Fruit fly (Drosophila melanogaster): ENCODE results near the gene Pdxk.

dm6 chr3L:9360217-9360692, at the start of gene Pdxk:
- no peak for TF ChIP-seq CrebA (GFP tag; optimal IDR thresholded peaks at IDR 0.05; ENCODE audit: borderline replicate concordance)
- TF ChIP-seq Dif (GFP tag; optimal IDR thresholded peaks at IDR 0.05; ENCODE audit: partially characterized antibody), result peak; percentile 28
- peak; percentile 51 for TF ChIP-seq Sp1 (GFP tag; optimal IDR thresholded peaks at IDR 0.05)
- TF ChIP-seq dmrt93B (GFP tag; optimal IDR thresholded peaks at IDR 0.05), result no peak
- no peak for TF ChIP-seq OdsH (GFP tag; optimal IDR thresholded peaks at IDR 0.05)
- no peak for TF ChIP-seq Vsx2 (GFP tag; optimal IDR thresholded peaks at IDR 0.05; ENCODE audit: partially characterized antibody)
- TF ChIP-seq foxo (GFP tag; optimal IDR thresholded peaks at IDR 0.05), result no peak
- no peak for TF ChIP-seq pan (optimal IDR thresholded peaks at IDR 0.05)
- TF ChIP-seq psq (GFP tag; optimal IDR thresholded peaks at IDR 0.05), result no peak
- TF ChIP-seq ey (GFP tag; optimal IDR thresholded peaks at IDR 0.05), result no peak
- no peak for TF ChIP-seq woc (GFP tag; optimal IDR thresholded peaks at IDR 0.05)

Data from whole organism, wandering third instar larva.